Fruit fly (Drosophila melanogaster) whole organism, prepupa: ENCODE measurements around the gene spz3.
A peak's percentile ranks its signal among the peaks of the same experiment; 100 is the strongest.

Experiments used
- Blimp-1 ChIP-seq: fragments of 200-800 bp; sonication (Bioruptor generic); optimal IDR thresholded peaks from 3 replicates; lab custom pipeline; 2017; ENCODE audit warnings: missing biosample characterization, missing genetic modification characterization, mild to moderate bottlenecking, moderate library complexity, missing genetic modification reagents
- CG10631 ChIP-seq: fragments of 200-800 bp; sonication (Bioruptor generic); optimal IDR thresholded peaks from 2 replicates; lab custom pipeline; 2016; ENCODE audit warnings: missing biosample characterization, missing genetic modification characterization
- CG11294 ChIP-seq: fragments of 200-800 bp; sonication (Bioruptor generic); IDR thresholded peaks from 2 replicates; pipeline ENCODE4 v1.3.6; 2022; ENCODE audit warnings: missing biosample characterization, missing genetic modification characterization
- CG11902 ChIP-seq: fragments of 200-800 bp; sonication (Bioruptor generic); optimal IDR thresholded peaks from 3 replicates; lab custom pipeline; 2016; ENCODE audit warnings: missing biosample characterization, missing genetic modification characterization
- CG15336 ChIP-seq: fragments of 200-800 bp; sonication (Bioruptor generic); IDR thresholded peaks from 2 replicates; pipeline ENCODE4 v1.3.6; 2022; ENCODE audit warnings: missing biosample characterization, missing genetic modification characterization
- CG1621 ChIP-seq: fragments of 200-800 bp; sonication (Bioruptor generic); optimal IDR thresholded peaks from 3 replicates; lab custom pipeline; 2018; ENCODE audit warnings: missing biosample characterization, mild to moderate bottlenecking, missing genetic modification characterization
- CG16779 ChIP-seq: fragments of 200-800 bp; sonication (Bioruptor generic); optimal IDR thresholded peaks from 3 replicates; lab custom pipeline; 2017; ENCODE audit warnings: missing biosample characterization, mild to moderate bottlenecking, missing genetic modification characterization
- CG3032 ChIP-seq: fragments of 200-800 bp; optimal IDR thresholded peaks from 2 replicates; lab custom pipeline; 2019; ENCODE audit warnings: missing biosample characterization, mild to moderate bottlenecking, missing genetic modification characterization, moderate library complexity
- CG31627 ChIP-seq: fragments of 200-800 bp; sonication (Bioruptor generic); optimal IDR thresholded peaks from 3 replicates; lab custom pipeline; 2016; ENCODE audit warnings: missing biosample characterization, missing genetic modification characterization
- CG32006 ChIP-seq: fragments of 200-800 bp; sonication (Bioruptor generic); optimal IDR thresholded peaks from 3 replicates; lab custom pipeline; 2017; ENCODE audit warnings: missing biosample characterization, mild to moderate bottlenecking, missing genetic modification characterization
- CG34406 ChIP-seq: fragments of 200-800 bp; sonication (Bioruptor generic); optimal IDR thresholded peaks from 3 replicates; lab custom pipeline; 2016; ENCODE audit warnings: missing biosample characterization, missing genetic modification characterization
- CG3919 ChIP-seq: fragments of 200-800 bp; sonication (Bioruptor generic); optimal IDR thresholded peaks from 3 replicates; lab custom pipeline; 2016; ENCODE audit warnings: missing biosample characterization, missing genetic modification characterization
- CG4318 ChIP-seq: fragments of 200-800 bp; sonication (Bioruptor generic); optimal IDR thresholded peaks from 3 replicates; lab custom pipeline; 2017; ENCODE audit warnings: missing biosample characterization, mild to moderate bottlenecking, missing genetic modification characterization
- CG6163 ChIP-seq: fragments of 200-800 bp; sonication (Bioruptor generic); IDR thresholded peaks from 3 replicates; pipeline ENCODE4 v1.3.6; 2022; ENCODE audit warnings: missing biosample characterization, missing genetic modification characterization
- CG6276 ChIP-seq: fragments of 200-800 bp; sonication (Bioruptor generic); optimal IDR thresholded peaks from 2 replicates; lab custom pipeline; 2017; ENCODE audit warnings: missing biosample characterization, mild to moderate bottlenecking, missing genetic modification characterization
- CG6792 ChIP-seq: fragments of 200-800 bp; sonication (Bioruptor generic); optimal IDR thresholded peaks from 3 replicates; lab custom pipeline; 2016; ENCODE audit warnings: missing biosample characterization, missing genetic modification characterization
- CG6808 ChIP-seq: fragments of 200-800 bp; sonication (Bioruptor generic); optimal IDR thresholded peaks from 3 replicates; lab custom pipeline; 2017; ENCODE audit warnings: missing biosample characterization, missing genetic modification characterization, mild to moderate bottlenecking, moderate library complexity, missing genetic modification reagents
- CG6854 ChIP-seq: fragments of 200-800 bp; sonication (Bioruptor generic); optimal IDR thresholded peaks from 2 replicates; lab custom pipeline; 2017; ENCODE audit warnings: missing biosample characterization, mild to moderate bottlenecking, missing genetic modification characterization
- CG7368 ChIP-seq: fragments of 200-800 bp; sonication (Bioruptor generic); optimal IDR thresholded peaks from 3 replicates; lab custom pipeline; 2016; ENCODE audit warnings: missing biosample characterization, missing genetic modification characterization
- CG8119 ChIP-seq: fragments of 200-800 bp; sonication (Bioruptor generic); IDR thresholded peaks from 3 replicates; pipeline ENCODE4 v1.3.6; 2022; ENCODE audit warnings: missing biosample characterization, missing genetic modification characterization
- CG8319 ChIP-seq: fragments of 200-800 bp; sonication (Bioruptor generic); optimal IDR thresholded peaks from 3 replicates; lab custom pipeline; 2016; ENCODE audit warnings: missing biosample characterization, missing genetic modification characterization
- CG8632 ChIP-seq: fragments of 200-800 bp; sonication (Bioruptor generic); optimal IDR thresholded peaks from 3 replicates; lab custom pipeline; 2016; ENCODE audit warnings: missing biosample characterization, missing genetic modification characterization
- CG9139 ChIP-seq: fragments of 200-800 bp; sonication (Bioruptor generic); optimal IDR thresholded peaks from 3 replicates; lab custom pipeline; 2017; ENCODE audit warnings: missing biosample characterization, mild to moderate bottlenecking, missing genetic modification characterization
- Eip75B ChIP-seq: fragments of 200-800 bp; sonication (Bioruptor generic); optimal IDR thresholded peaks from 3 replicates; lab custom pipeline; 2016; ENCODE audit warnings: missing biosample characterization, missing genetic modification characterization
- Eip78C ChIP-seq: fragments of 200-800 bp; sonication (Bioruptor generic); peaks from one replicate; lab custom pipeline; 2016; ENCODE audit warnings: missing biosample characterization, missing genetic modification characterization
- Ets96B ChIP-seq: fragments of 200-800 bp; optimal IDR thresholded peaks from 2 replicates; lab custom pipeline; 2019; ENCODE audit warnings: missing biosample characterization, mild to moderate bottlenecking, missing genetic modification characterization, moderate library complexity
- Gug ChIP-seq: fragments of 200-800 bp; sonication (Bioruptor generic); IDR thresholded peaks from 2 replicates; pipeline ENCODE4 v1.3.6; 2022; ENCODE audit warnings: missing biosample characterization, missing genetic modification characterization
- Hr38 ChIP-seq: sonication (Bioruptor generic); optimal IDR thresholded peaks from 2 replicates; lab custom pipeline; 2016; ENCODE audit warnings: missing biosample characterization, missing genetic modification characterization
- Hr39 ChIP-seq: fragments of 200-800 bp; sonication (Bioruptor generic); optimal IDR thresholded peaks from 2 replicates; lab custom pipeline; 2016; ENCODE audit warnings: missing biosample characterization, missing genetic modification characterization
- Lpt ChIP-seq: fragments of 200-800 bp; sonication (Bioruptor generic); optimal IDR thresholded peaks from 3 replicates; lab custom pipeline; 2016; ENCODE audit warnings: missing biosample characterization, missing genetic modification characterization
- Met ChIP-seq: fragments of 200-800 bp; sonication (Bioruptor generic); optimal IDR thresholded peaks from 3 replicates; lab custom pipeline; 2016; ENCODE audit warnings: missing biosample characterization, missing genetic modification characterization
- OdsH ChIP-seq: fragments of 200-800 bp; sonication (Bioruptor generic); optimal IDR thresholded peaks from 3 replicates; lab custom pipeline; 2016; ENCODE audit warnings: missing biosample characterization, missing genetic modification characterization
- Smox ChIP-seq: fragments of 200-800 bp; sonication (Bioruptor generic); optimal IDR thresholded peaks from 3 replicates; lab custom pipeline; 2016; ENCODE audit warnings: missing biosample characterization, missing genetic modification characterization
- Sox102F ChIP-seq: fragments of 200-800 bp; sonication (Bioruptor generic); optimal IDR thresholded peaks from 2 replicates; lab custom pipeline; 2016; ENCODE audit warnings: missing biosample characterization, mild to moderate bottlenecking, missing genetic modification characterization
- Sox15 ChIP-seq: fragments of 200-800 bp; sonication (Bioruptor generic); optimal IDR thresholded peaks from 3 replicates; lab custom pipeline; 2016; ENCODE audit warnings: missing biosample characterization, missing genetic modification characterization
- achi ChIP-seq: fragments of 200-800 bp; sonication (Bioruptor generic); optimal IDR thresholded peaks from 3 replicates; lab custom pipeline; 2016; ENCODE audit warnings: missing biosample characterization, missing genetic modification characterization
- acj6 ChIP-seq: fragments of 200-800 bp; sonication (Bioruptor generic); optimal IDR thresholded peaks from 3 replicates; lab custom pipeline; 2016; ENCODE audit warnings: missing biosample characterization, missing genetic modification characterization
- cyc ChIP-seq: fragments of 200-800 bp; sonication (Bioruptor generic); optimal IDR thresholded peaks from 3 replicates; lab custom pipeline; 2016; ENCODE audit warnings: missing biosample characterization, missing genetic modification characterization
- dsx ChIP-seq: fragments of 200-800 bp; optimal IDR thresholded peaks from 3 replicates; lab custom pipeline; 2019; ENCODE audit warnings: missing biosample characterization, mild to moderate bottlenecking, missing genetic modification characterization, moderate library complexity; ENCODE audit not compliant: poor library complexity, severe bottlenecking
- eg ChIP-seq: fragments of 200-800 bp; sonication (Bioruptor generic); IDR thresholded peaks from 3 replicates; pipeline ENCODE4 v1.3.6; 2022; ENCODE audit warnings: missing biosample characterization, missing genetic modification characterization
- esn ChIP-seq: fragments of 200-800 bp; sonication (Bioruptor generic); optimal IDR thresholded peaks from 2 replicates; lab custom pipeline; 2016; ENCODE audit warnings: missing biosample characterization, mild to moderate bottlenecking, missing genetic modification characterization, moderate library complexity
- fd59A ChIP-seq: fragments of 200-800 bp; sonication (Bioruptor generic); optimal IDR thresholded peaks from 2 replicates; lab custom pipeline; 2017; ENCODE audit warnings: missing biosample characterization, mild to moderate bottlenecking, missing genetic modification characterization, missing genetic modification reagents
- fd85E ChIP-seq: fragments of 200-800 bp; sonication (Bioruptor generic); optimal IDR thresholded peaks from 3 replicates; lab custom pipeline; 2016; ENCODE audit warnings: missing biosample characterization, missing genetic modification characterization
- fkh ChIP-seq: fragments of 200-800 bp; sonication (Bioruptor generic); optimal IDR thresholded peaks from 3 replicates; lab custom pipeline; 2017; ENCODE audit warnings: missing biosample characterization, mild to moderate bottlenecking, missing genetic modification characterization, moderate library complexity
- lz ChIP-seq: fragments of 200-800 bp; sonication (Bioruptor generic); optimal IDR thresholded peaks from 3 replicates; lab custom pipeline; 2016; ENCODE audit warnings: missing biosample characterization, missing genetic modification characterization
- net ChIP-seq: fragments of 200-800 bp; sonication (Bioruptor generic); optimal IDR thresholded peaks from 3 replicates; lab custom pipeline; 2016; ENCODE audit warnings: missing biosample characterization, missing genetic modification characterization
- pdm3 ChIP-seq: fragments of 200-800 bp; sonication (Bioruptor generic); optimal IDR thresholded peaks from 3 replicates; lab custom pipeline; 2016; ENCODE audit warnings: missing biosample characterization, missing genetic modification characterization
- salr ChIP-seq, 2 experiments: fragments of 200-800 bp; sonication (Bioruptor generic); optimal IDR thresholded peaks; 3 replicates each; lab custom pipeline; 2016 to 2018; ENCODE audit warnings: missing biosample characterization in 2 of 2, missing genetic modification characterization in 2 of 2, mild to moderate bottlenecking in 1 of 2
- spab ChIP-seq: fragments of 200-800 bp; sonication (Bioruptor generic); optimal IDR thresholded peaks from 2 replicates; lab custom pipeline; 2017; ENCODE audit warnings: missing biosample characterization, mild to moderate bottlenecking, missing genetic modification characterization, missing genetic modification reagents
- ss ChIP-seq, 2 experiments: fragments of 200-800 bp; sonication (Bioruptor generic); optimal IDR thresholded peaks; 2 replicates in 1 of 2; 3 replicates in 1 of 2; lab custom pipeline; 2017 to 2018; ENCODE audit warnings: mild to moderate bottlenecking in 2 of 2, missing biosample characterization in 2 of 2, missing genetic modification characterization in 2 of 2, moderate library complexity in 1 of 2
- svp ChIP-seq: fragments of 200-800 bp; sonication (Bioruptor generic); peaks from one replicate; lab custom pipeline; 2016; ENCODE audit warnings: missing biosample characterization, missing genetic modification characterization
- topi ChIP-seq: fragments of 200-800 bp; sonication (Bioruptor generic); optimal IDR thresholded peaks from 3 replicates; lab custom pipeline; 2016; ENCODE audit warnings: missing biosample characterization, missing genetic modification characterization

spz3 gene

DNA sequence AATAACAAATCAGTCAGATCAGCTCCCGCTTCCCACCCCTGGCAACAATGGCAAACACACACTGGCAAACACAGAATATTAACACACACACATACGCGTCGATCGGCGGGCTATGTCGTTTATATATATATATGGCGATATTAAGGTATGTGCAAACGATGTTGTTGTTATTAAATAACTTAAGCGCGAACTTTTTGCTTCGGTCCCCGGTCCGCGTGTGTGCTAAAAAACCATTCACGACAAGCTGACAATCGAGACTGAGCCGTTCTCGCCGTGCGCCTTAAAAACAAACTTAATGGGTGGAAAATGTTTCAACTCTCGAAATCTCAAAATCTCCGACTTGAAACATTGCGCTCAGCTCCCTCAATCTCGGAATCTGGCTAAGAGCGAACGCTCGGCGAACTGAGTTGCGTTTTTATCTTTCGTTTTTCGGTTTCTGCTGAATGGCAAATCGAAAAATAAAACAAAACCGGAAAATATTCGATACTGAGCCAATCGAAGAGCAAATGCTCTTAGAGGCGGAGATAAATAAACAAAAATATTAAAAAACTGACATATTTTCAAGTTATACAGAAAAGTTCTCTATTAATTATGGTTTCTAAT lies at the start of gene spz3:
spz3 (minus strand) TSS at position 261 of the 603 bp plus-strand sequence.
- TF ChIP-seq CG3919 (GFP tag; lab: Kevin White, UChicago) = peak; percentile 42
- peak; percentile 18 for TF ChIP-seq Met (GFP tag; lab: Kevin White, UChicago)
- TF ChIP-seq net (GFP tag; lab: Kevin White, UChicago) = peak; percentile 79
- TF ChIP-seq CG8119 = peak; percentile 84
- TF ChIP-seq achi = peak; percentile 13
- TF ChIP-seq Ets96B (tag; lab: Kevin White, UChicago) = peak; percentile 68
- peak; percentile 9 to 33 for TF ChIP-seq salr (GFP tag; optimal IDR thresholded peaks at IDR 0.05; lab: Kevin White, UChicago)
- peak; percentile 90 for TF ChIP-seq eg (GFP tag; lab: Robert Waterston, UW)
- no peak for TF ChIP-seq Hr38 (GFP tag; lab: Kevin White, UChicago)
- TF ChIP-seq topi (GFP tag; lab: Kevin White, UChicago) = no peak
- peak; percentile 22 for TF ChIP-seq fd59A (GFP tag; lab: Kevin White, UChicago)
- peak; percentile 82 for TF ChIP-seq CG9139
- no peak for TF ChIP-seq CG8319 (GFP tag; lab: Kevin White, UChicago)
- TF ChIP-seq pdm3 (GFP tag; lab: Kevin White, UChicago) = peak; percentile 53
- peak; percentile 55 for TF ChIP-seq CG8632 (GFP tag; lab: Kevin White, UChicago)
- no peak for TF ChIP-seq CG11902
- TF ChIP-seq Sox15 = no peak
- peak; percentile 27; the same call in 1 of the 2 replicates for TF ChIP-seq Gug (GFP tag; lab: Robert Waterston, UW)
- peak; percentile 53 for TF ChIP-seq CG3032 (tag; lab: Kevin White, UChicago)
- TF ChIP-seq CG6163 (GFP tag; lab: Robert Waterston, UW) = peak; percentile 92
- TF ChIP-seq Sox102F (GFP tag; lab: Kevin White, UChicago) = peak; percentile 37
- no peak for TF ChIP-seq Smox (GFP tag; lab: Kevin White, UChicago)
- TF ChIP-seq CG6808 (GFP tag; lab: Kevin White, UChicago) = peak; percentile 83
- no peak for TF ChIP-seq CG10631 (GFP tag; lab: Kevin White, UChicago)
- TF ChIP-seq CG11294 (GFP tag; lab: Robert Waterston, UW) = no peak
- TF ChIP-seq dsx (GFP tag; lab: Kevin White, UChicago) = peak; percentile 71
- TF ChIP-seq esn (GFP tag; lab: Kevin White, UChicago) = no peak
- no peak for TF ChIP-seq svp (GFP tag; lab: Kevin White, UChicago)
- peak; percentile 74 for TF ChIP-seq CG6854
- TF ChIP-seq Hr39 (GFP tag; lab: Kevin White, UChicago) = no peak
- TF ChIP-seq Eip78C (GFP tag; lab: Kevin White, UChicago) = peak; percentile 70
- TF ChIP-seq fkh (GFP tag; lab: Kevin White, UChicago) = no peak
- peak; percentile 1 for TF ChIP-seq OdsH
- TF ChIP-seq CG15336 (GFP tag; lab: Robert Waterston, UW) = peak; percentile 80
- TF ChIP-seq CG1621 (tag; lab: Kevin White, UChicago) = peak; percentile 78
- peak; percentile 9 for TF ChIP-seq lz
- TF ChIP-seq CG16779 = peak; percentile 87
- peak; percentile 63 for TF ChIP-seq spab (GFP tag; lab: Kevin White, UChicago)
- TF ChIP-seq Blimp-1 (GFP tag; lab: Kevin White, UChicago) = peak; percentile 41
- TF ChIP-seq acj6 (GFP tag; lab: Kevin White, UChicago) = no peak
- peak; percentile 23 for TF ChIP-seq Lpt (GFP tag; lab: Kevin White, UChicago)
- peak; percentile 82 for TF ChIP-seq CG6276 (GFP tag; lab: Kevin White, UChicago)
- no peak for TF ChIP-seq CG7368
- TF ChIP-seq CG34406 (GFP tag; lab: Kevin White, UChicago) = peak; percentile 61
- peak; percentile 43 for TF ChIP-seq Eip75B (GFP tag; lab: Kevin White, UChicago)
- no peak for TF ChIP-seq CG31627 (GFP tag; lab: Kevin White, UChicago)
- TF ChIP-seq CG32006 = no peak
- TF ChIP-seq CG4318 (GFP tag; lab: Kevin White, UChicago) = no peak
- peak; percentile 80 to 88 for TF ChIP-seq ss (GFP tag; optimal IDR thresholded peaks at IDR 0.05; lab: Kevin White, UChicago)
- TF ChIP-seq CG6792 (GFP tag; lab: Kevin White, UChicago) = peak; percentile 6
- TF ChIP-seq fd85E = no peak
- TF ChIP-seq cyc = no peak
